Fruit fly (Drosophila melanogaster): ENCODE data around the gene Srp68.
A peak's percentile ranks its signal among the peaks of the same experiment; 100 is the strongest.

Srp68 gene

dm6 chr3L:9025178-9025577 lies 50.3 kb downstream of the Srp68 start:
- TF ChIP-seq nerfin-2 (GFP tag; IDR thresholded peaks at IDR 0.05; ENCODE audit: partially characterized antibody): no peak
- TF ChIP-seq CG4360 (GFP tag; IDR thresholded peaks at IDR 0.05): no peak
- peak; percentile 96 for TF ChIP-seq abd-A (tag; optimal IDR thresholded peaks at IDR 0.05)
- no peak for TF ChIP-seq chif (GFP tag; optimal IDR thresholded peaks at IDR 0.05)
- no peak for TF ChIP-seq btn (GFP tag; optimal IDR thresholded peaks at IDR 0.05)
- TF ChIP-seq pros (GFP tag; optimal IDR thresholded peaks at IDR 0.05): peak; percentile 83
- no peak for TF ChIP-seq Ada2b (GFP tag; IDR thresholded peaks at IDR 0.05)
- no peak for TF ChIP-seq CrebB (tag; optimal IDR thresholded peaks at IDR 0.05)
- TF ChIP-seq H2.0 (GFP tag; IDR thresholded peaks at IDR 0.05): no peak
- TF ChIP-seq CG10462 (GFP tag; optimal IDR thresholded peaks at IDR 0.05): no peak
- TF ChIP-seq CG4328 (GFP tag; optimal IDR thresholded peaks at IDR 0.05): no peak
- no peak for TF ChIP-seq fu2 (GFP tag; optimal IDR thresholded peaks at IDR 0.05)
- TF ChIP-seq Eip74EF (GFP tag; optimal IDR thresholded peaks at IDR 0.05): peak in 1 of 2 experiments; percentile 26
- TF ChIP-seq aop (GFP tag; IDR thresholded peaks at IDR 0.05): no peak
- TF ChIP-seq CG12769 (tag; optimal IDR thresholded peaks at IDR 0.05): peak; percentile 73
- no peak for TF ChIP-seq ftz-f1 (GFP tag; optimal IDR thresholded peaks at IDR 0.05)
- no peak for TF ChIP-seq ttk (GFP tag; IDR thresholded peaks at IDR 0.05)
- TF ChIP-seq MESR4 (GFP tag; optimal IDR thresholded peaks at IDR 0.05): no peak
- peak; percentile 43 for TF ChIP-seq CG10543 (GFP tag; optimal IDR thresholded peaks at IDR 0.05)
- TF ChIP-seq ato (GFP tag; IDR thresholded peaks at IDR 0.05; ENCODE audit: partially characterized antibody): no peak
- no peak for TF ChIP-seq CG10147 (GFP tag; optimal IDR thresholded peaks at IDR 0.05)
- TF ChIP-seq CG16863 (GFP tag; optimal IDR thresholded peaks at IDR 0.05): no peak
- no peak for TF ChIP-seq CG10959 (GFP tag; IDR thresholded peaks at IDR 0.05)
- TF ChIP-seq chinmo (GFP tag; IDR thresholded peaks at IDR 0.05; ENCODE audit: partially characterized antibody): 0 out of 4 replicates have a peak, but pooled peaks have one; percentile 13
- no peak for TF ChIP-seq CG17359 (tag; optimal IDR thresholded peaks at IDR 0.05)
- TF ChIP-seq CG5953 (GFP tag; IDR thresholded peaks at IDR 0.05): no peak
- TF ChIP-seq crol (GFP tag; IDR thresholded peaks at IDR 0.05): peak; percentile 58
- no peak for TF ChIP-seq Pdp1 (GFP tag; optimal IDR thresholded peaks at IDR 0.05)
- no peak for TF ChIP-seq unc-4 (GFP tag; IDR thresholded peaks at IDR 0.05; ENCODE audit: partially characterized antibody)
- no peak for TF ChIP-seq Trl (optimal IDR thresholded peaks at IDR 0.05)
- no peak for TF ChIP-seq Trl (GFP tag; optimal IDR thresholded peaks at IDR 0.05)
- TF ChIP-seq crc (GFP tag; optimal IDR thresholded peaks at IDR 0.05): no peak
- no peak for TF ChIP-seq onecut (GFP tag; IDR thresholded peaks at IDR 0.05)
- no peak for TF ChIP-seq Hr78 (GFP tag; optimal IDR thresholded peaks at IDR 0.05)
- TF ChIP-seq gfzf (GFP tag; optimal IDR thresholded peaks at IDR 0.05): no peak
- peak; percentile 17 for TF ChIP-seq CG13894 (tag; optimal IDR thresholded peaks at IDR 0.05)
- TF ChIP-seq sens (GFP tag): peak; percentile 47
- TF ChIP-seq D19B (GFP tag; optimal IDR thresholded peaks at IDR 0.05): no peak
- TF ChIP-seq crp (GFP tag; optimal IDR thresholded peaks at IDR 0.05): no peak
- TF ChIP-seq Sox100B (GFP tag; optimal IDR thresholded peaks at IDR 0.05): no peak
- TF ChIP-seq CG13624 (GFP tag; optimal IDR thresholded peaks at IDR 0.05): no peak
- TF ChIP-seq CG11456 (GFP tag; IDR thresholded peaks at IDR 0.05): no peak

dm6 chr3L:9025680-9026079 lies 50.8 kb downstream of the Srp68 start:
- TF ChIP-seq CG33213 (GFP tag; optimal IDR thresholded peaks at IDR 0.05) (peak; percentile 78), CG3281 (GFP tag; optimal IDR thresholded peaks at IDR 0.05) (peak; percentile 73), CG12659 (GFP tag; optimal IDR thresholded peaks at IDR 0.05) (peak; percentile 77), cas (GFP tag; IDR thresholded peaks at IDR 0.05) (peak; percentile 72; the same call in 1 of the 2 replicates), lola (GFP tag; optimal IDR thresholded peaks at IDR 0.05) (peak in 1 of 3 experiments; percentile 79), ap (GFP tag; IDR thresholded peaks at IDR 0.05) (peak; percentile 84), H15 (GFP tag; IDR thresholded peaks at IDR 0.05) (peak; percentile 92), ara (GFP tag; IDR thresholded peaks at IDR 0.05) (peak; percentile 89), az2 (GFP tag; optimal IDR thresholded peaks at IDR 0.05) (peak; percentile 79), tna (GFP tag; IDR thresholded peaks at IDR 0.05; ENCODE audit: partially characterized antibody) (no peak), vfl (GFP tag; optimal IDR thresholded peaks at IDR 0.05) (peak; percentile 69)
